Worm (Caenorhabditis elegans) whole organism, mixed stage, embryonic: Measurements from ENCODE around the gene suex-1.

Experiments
- M03D4.4 ChIP-seq: sonication (generic microtip); optimal IDR thresholded peaks from 2 replicates; lab custom pipeline; 2017; ENCODE audit warnings: mild to moderate bottlenecking, missing genetic modification characterization, missing compliant biosample characterization
- bed-3 ChIP-seq: fragments of 200-800 bp; sonication (Bioruptor generic); optimal IDR thresholded peaks from 3 replicates; lab custom pipeline; 2018; ENCODE audit warnings: mild to moderate bottlenecking, missing genetic modification characterization, moderate library complexity, missing compliant biosample characterization
- ceh-39 ChIP-seq: fragments of 150-350 bp; optimal IDR thresholded peaks from 2 replicates; lab custom pipeline; 2014; ENCODE audit warnings: missing biosample characterization, missing genetic modification characterization
- ceh-43 ChIP-seq: fragments of 200-800 bp; sonication (Bioruptor generic); optimal IDR thresholded peaks from 2 replicates; lab custom pipeline; 2018; ENCODE audit warnings: mild to moderate bottlenecking, missing genetic modification characterization, moderate library complexity, missing compliant biosample characterization
- ceh-83 ChIP-seq: fragments of 200-800 bp; sonication (Bioruptor generic); optimal IDR thresholded peaks from 2 replicates; lab custom pipeline; 2018; ENCODE audit warnings: mild to moderate bottlenecking, missing genetic modification characterization, missing compliant biosample characterization
- drap-1 ChIP-seq: fragments of 200-800 bp; sonication (Bioruptor generic); optimal IDR thresholded peaks from 3 replicates; lab custom pipeline; 2018; ENCODE audit warnings: mild to moderate bottlenecking, missing genetic modification characterization, missing compliant biosample characterization
- elt-1 ChIP-seq: sonication (generic microtip); optimal IDR thresholded peaks from 2 replicates; lab custom pipeline; 2017; ENCODE audit warnings: missing genetic modification characterization, mild to moderate bottlenecking, missing compliant biosample characterization, antibody characterized with exemption, moderate library complexity, borderline replicate concordance; ENCODE audit not compliant: insufficient read depth
- elt-3 ChIP-seq: fragments of 150-350 bp; optimal IDR thresholded peaks from 2 replicates; lab custom pipeline; 2014; ENCODE audit warnings: missing biosample characterization, missing genetic modification characterization
- flh-1 ChIP-seq: fragments of 200-800 bp; sonication (Bioruptor generic); optimal IDR thresholded peaks from 2 replicates; lab custom pipeline; 2018; ENCODE audit warnings: mild to moderate bottlenecking, missing genetic modification characterization, moderate library complexity, missing compliant biosample characterization
- ham-2 ChIP-seq: fragments of 200-800 bp; sonication (Bioruptor generic); optimal IDR thresholded peaks from 2 replicates; lab custom pipeline; 2018; ENCODE audit warnings: mild to moderate bottlenecking, missing genetic modification characterization, missing compliant biosample characterization
- hlh-1 ChIP-seq: fragments of 150-350 bp; optimal IDR thresholded peaks from 2 replicates; lab custom pipeline; 2014; ENCODE audit warnings: missing biosample characterization, missing genetic modification reagents, missing genetic modification characterization
- lin-13 ChIP-seq: fragments of 150-350 bp; optimal IDR thresholded peaks from 2 replicates; lab custom pipeline; 2014; ENCODE audit warnings: missing biosample characterization, missing genetic modification characterization
- lin-32 ChIP-seq: fragments of 200-800 bp; sonication (Bioruptor generic); optimal IDR thresholded peaks from 2 replicates; lab custom pipeline; 2018; ENCODE audit warnings: mild to moderate bottlenecking, missing genetic modification characterization, missing compliant biosample characterization
- lsy-2 ChIP-seq: fragments of 150-350 bp; optimal IDR thresholded peaks from 2 replicates; lab custom pipeline; 2014; ENCODE audit warnings: missing biosample characterization, missing genetic modification characterization
- mep-1 ChIP-seq: fragments of 150-350 bp; optimal IDR thresholded peaks from 2 replicates; lab custom pipeline; 2017; ENCODE audit warnings: missing biosample characterization, missing genetic modification reagents, missing genetic modification characterization, inconsistent platforms
- mls-2 ChIP-seq: sonication (generic microtip); optimal IDR thresholded peaks from 2 replicates; lab custom pipeline; 2016; ENCODE audit warnings: mild to moderate bottlenecking, missing genetic modification characterization, moderate library complexity, missing compliant biosample characterization
- nhr-12 ChIP-seq: fragments of 150-350 bp; optimal IDR thresholded peaks from 2 replicates; lab custom pipeline; 2014; ENCODE audit warnings: missing biosample characterization, missing genetic modification characterization
- nhr-2 ChIP-seq: fragments of 150-350 bp; optimal IDR thresholded peaks from 2 replicates; lab custom pipeline; 2014; ENCODE audit warnings: missing biosample characterization, missing genetic modification characterization
- nhr-237 ChIP-seq: fragments of 150-350 bp; optimal IDR thresholded peaks from 2 replicates; lab custom pipeline; 2014; ENCODE audit warnings: missing biosample characterization, missing genetic modification characterization
- nhr-28 ChIP-seq: fragments of 150-350 bp; optimal IDR thresholded peaks from 2 replicates; lab custom pipeline; 2014; ENCODE audit warnings: missing biosample characterization, missing genetic modification characterization
- pha-4 ChIP-seq: fragments of 150-350 bp; optimal IDR thresholded peaks from 2 replicates; lab custom pipeline; 2018; ENCODE audit warnings: missing biosample characterization, missing genetic modification reagents, missing genetic modification characterization
- sem-2 ChIP-seq: fragments of 200-800 bp; sonication (Bioruptor generic); optimal IDR thresholded peaks from 2 replicates; lab custom pipeline; 2018; ENCODE audit warnings: mild to moderate bottlenecking, missing genetic modification characterization, missing compliant biosample characterization
- snpc-4 ChIP-seq: fragments of 150-350 bp; optimal IDR thresholded peaks from 2 replicates; lab custom pipeline; 2014; ENCODE audit warnings: missing biosample characterization, missing genetic modification characterization
- tbx-8 ChIP-seq: fragments of 200-800 bp; sonication (Bioruptor generic); optimal IDR thresholded peaks from 2 replicates; lab custom pipeline; 2018; ENCODE audit warnings: mild to moderate bottlenecking, missing genetic modification characterization, moderate library complexity, missing compliant biosample characterization
- unc-120 ChIP-seq: sonication (generic microtip); optimal IDR thresholded peaks from 2 replicates; lab custom pipeline; 2017; ENCODE audit warnings: missing genetic modification characterization, missing compliant biosample characterization; ENCODE audit not compliant: poor library complexity, severe bottlenecking
- unc-39 ChIP-seq: fragments of 150-350 bp; optimal IDR thresholded peaks from 2 replicates; lab custom pipeline; 2014; ENCODE audit warnings: missing biosample characterization, missing genetic modification characterization
- zip-8 ChIP-seq: fragments of 150-350 bp; optimal IDR thresholded peaks from 2 replicates; lab custom pipeline; 2014; ENCODE audit warnings: missing biosample characterization, missing genetic modification characterization
- ztf-11 ChIP-seq: fragments of 150-350 bp; optimal IDR thresholded peaks from 2 replicates; lab custom pipeline; 2014; ENCODE audit warnings: missing biosample characterization, missing genetic modification characterization

suex-1 gene

ce11 chrII:5497541-5497940 lies 515 bp downstream of the suex-1 start:
- no peak for TF ChIP-seq unc-39 (tag; lab: Kevin White, UChicago)
- no peak for TF ChIP-seq tbx-8
- no peak for TF ChIP-seq elt-1 (tag; lab: Kevin White, UChicago)
- TF ChIP-seq ceh-39 (tag; lab: Kevin White, UChicago), result no peak
- TF ChIP-seq snpc-4, result no peak
- TF ChIP-seq sem-2 (GFP tag; lab: Kevin White, UChicago), result no peak
- no peak for TF ChIP-seq lin-32
- no peak for TF ChIP-seq pha-4 (tag; lab: Kevin White, UChicago)
- no peak for TF ChIP-seq flh-1
- no peak for TF ChIP-seq nhr-28
- TF ChIP-seq nhr-237, result no peak
- TF ChIP-seq M03D4.4 (tag; lab: Kevin White, UChicago), result no peak
- TF ChIP-seq unc-120 (tag; lab: Kevin White, UChicago), result no peak
- TF ChIP-seq drap-1 (GFP tag; lab: Kevin White, UChicago), result no peak
- TF ChIP-seq nhr-2 (tag; lab: Kevin White, UChicago), result no peak
- no peak for TF ChIP-seq ham-2 (GFP tag; lab: Kevin White, UChicago)
- no peak for TF ChIP-seq mep-1 (tag; lab: Kevin White, UChicago)
- no peak for TF ChIP-seq elt-3 (tag; lab: Kevin White, UChicago)
- no peak for TF ChIP-seq ztf-11

ce11 chrII:5496375-5496774 lies 1.7 kb downstream of the suex-1 start, which contains the start of gene F12A10.1:
F12A10.1 (plus strand) TSS chrII:5496540.
- no peak for TF ChIP-seq mls-2 (tag; lab: Kevin White, UChicago)
- TF ChIP-seq lin-32, result no peak
- TF ChIP-seq ceh-43 (GFP tag; lab: Kevin White, UChicago), result no peak
- no peak for TF ChIP-seq hlh-1 (tag; lab: Kevin White, UChicago)
- TF ChIP-seq bed-3, result no peak
- TF ChIP-seq ceh-83 (GFP tag; lab: Kevin White, UChicago), result no peak

ce11 chrII:5494405-5494804 lies 3.7 kb downstream of the suex-1 start, which contains the start of gene F12A10.6:
F12A10.6 (minus strand) TSS chrII:5494505.
- no peak for TF ChIP-seq sem-2 (GFP tag; lab: Kevin White, UChicago)
- no peak for TF ChIP-seq unc-120 (tag; lab: Kevin White, UChicago)
- TF ChIP-seq lsy-2 (tag; lab: Kevin White, UChicago), result no peak
- no peak for TF ChIP-seq elt-3 (tag; lab: Kevin White, UChicago)
- TF ChIP-seq ceh-83 (GFP tag; lab: Kevin White, UChicago), result no peak
- no peak for TF ChIP-seq M03D4.4 (tag; lab: Kevin White, UChicago)
- no peak for TF ChIP-seq unc-39 (tag; lab: Kevin White, UChicago)
- TF ChIP-seq ztf-11, result no peak
- no peak for TF ChIP-seq lin-13 (tag; lab: Kevin White, UChicago)
- TF ChIP-seq ceh-43 (GFP tag; lab: Kevin White, UChicago), result no peak
- no peak for TF ChIP-seq flh-1

- no peak for TF ChIP-seq unc-39 (tag; lab: Kevin White, UChicago)
Measured at ce11 chrII:5487844-5488243, 10.2 kb downstream of the suex-1 start, which contains the start of gene nep-5. nep-5 (plus strand) TSS chrII:5488144.

- TF ChIP-seq nhr-28 (no peak), unc-39 (tag; lab: Kevin White, UChicago) (no peak), tbx-8 (no peak), nhr-12 (no peak), drap-1 (GFP tag; lab: Kevin White, UChicago) (no peak), nhr-2 (tag; lab: Kevin White, UChicago) (no peak), M03D4.4 (tag; lab: Kevin White, UChicago) (no peak), zip-8 (no peak)
Measured at ce11 chrII:5481982-5482381, 16.1 kb downstream of the suex-1 start, which contains the start of gene cal-8. cal-8 (minus strand) TSS chrII:5482041.

ce11 chrII:5478318-5478717 lies 19.7 kb downstream of the suex-1 start, which contains the start of gene F56D1.1:
F56D1.1 (plus strand) TSS chrII:5478618.
- TF ChIP-seq ztf-11 (no peak), ceh-39 (tag; lab: Kevin White, UChicago) (no peak), nhr-12 (no peak)
